Fruit fly (Drosophila melanogaster) whole organism, prepupa: Measurements from ENCODE around the gene CG17377.

ENCODE experiments used
- Blimp-1 ChIP-seq: fragments of 200-800 bp; sonication (Bioruptor generic); optimal IDR thresholded peaks from 3 replicates; lab custom pipeline; 2017; ENCODE audit warnings: missing biosample characterization, missing genetic modification characterization, mild to moderate bottlenecking, moderate library complexity, missing genetic modification reagents
- CG10631 ChIP-seq: fragments of 200-800 bp; sonication (Bioruptor generic); optimal IDR thresholded peaks from 2 replicates; lab custom pipeline; 2016; ENCODE audit warnings: missing biosample characterization, missing genetic modification characterization
- CG10669 ChIP-seq: fragments of 200-800 bp; sonication (Bioruptor generic); optimal IDR thresholded peaks from 3 replicates; lab custom pipeline; 2018; ENCODE audit warnings: missing biosample characterization, mild to moderate bottlenecking, missing genetic modification characterization, moderate library complexity
- CG11762 ChIP-seq: fragments of 200-800 bp; sonication (Bioruptor generic); optimal IDR thresholded peaks from 3 replicates; lab custom pipeline; 2016; ENCODE audit warnings: missing biosample characterization, missing genetic modification characterization; ENCODE audit not compliant: insufficient read depth
- CG15336 ChIP-seq: fragments of 200-800 bp; sonication (Bioruptor generic); IDR thresholded peaks from 2 replicates; pipeline ENCODE4 v1.3.6; 2022; ENCODE audit warnings: missing biosample characterization, missing genetic modification characterization
- CG16779 ChIP-seq: fragments of 200-800 bp; sonication (Bioruptor generic); optimal IDR thresholded peaks from 3 replicates; lab custom pipeline; 2017; ENCODE audit warnings: missing biosample characterization, mild to moderate bottlenecking, missing genetic modification characterization
- CG31627 ChIP-seq: fragments of 200-800 bp; sonication (Bioruptor generic); optimal IDR thresholded peaks from 3 replicates; lab custom pipeline; 2016; ENCODE audit warnings: missing biosample characterization, missing genetic modification characterization
- CG32006 ChIP-seq: fragments of 200-800 bp; sonication (Bioruptor generic); optimal IDR thresholded peaks from 3 replicates; lab custom pipeline; 2017; ENCODE audit warnings: missing biosample characterization, mild to moderate bottlenecking, missing genetic modification characterization
- CG34406 ChIP-seq: fragments of 200-800 bp; sonication (Bioruptor generic); optimal IDR thresholded peaks from 3 replicates; lab custom pipeline; 2016; ENCODE audit warnings: missing biosample characterization, missing genetic modification characterization
- CG3919 ChIP-seq: fragments of 200-800 bp; sonication (Bioruptor generic); optimal IDR thresholded peaks from 3 replicates; lab custom pipeline; 2016; ENCODE audit warnings: missing biosample characterization, missing genetic modification characterization
- CG4318 ChIP-seq: fragments of 200-800 bp; sonication (Bioruptor generic); optimal IDR thresholded peaks from 3 replicates; lab custom pipeline; 2017; ENCODE audit warnings: missing biosample characterization, mild to moderate bottlenecking, missing genetic modification characterization
- CG6163 ChIP-seq: fragments of 200-800 bp; sonication (Bioruptor generic); IDR thresholded peaks from 3 replicates; pipeline ENCODE4 v1.3.6; 2022; ENCODE audit warnings: missing biosample characterization, missing genetic modification characterization
- CG6792 ChIP-seq: fragments of 200-800 bp; sonication (Bioruptor generic); optimal IDR thresholded peaks from 3 replicates; lab custom pipeline; 2016; ENCODE audit warnings: missing biosample characterization, missing genetic modification characterization
- CG6808 ChIP-seq: fragments of 200-800 bp; sonication (Bioruptor generic); optimal IDR thresholded peaks from 3 replicates; lab custom pipeline; 2017; ENCODE audit warnings: missing biosample characterization, missing genetic modification characterization, mild to moderate bottlenecking, moderate library complexity, missing genetic modification reagents
- CG6854 ChIP-seq: fragments of 200-800 bp; sonication (Bioruptor generic); optimal IDR thresholded peaks from 2 replicates; lab custom pipeline; 2017; ENCODE audit warnings: missing biosample characterization, mild to moderate bottlenecking, missing genetic modification characterization
- CG8119 ChIP-seq: fragments of 200-800 bp; sonication (Bioruptor generic); IDR thresholded peaks from 3 replicates; pipeline ENCODE4 v1.3.6; 2022; ENCODE audit warnings: missing biosample characterization, missing genetic modification characterization
- CG8319 ChIP-seq: fragments of 200-800 bp; sonication (Bioruptor generic); optimal IDR thresholded peaks from 3 replicates; lab custom pipeline; 2016; ENCODE audit warnings: missing biosample characterization, missing genetic modification characterization
- CG8632 ChIP-seq: fragments of 200-800 bp; sonication (Bioruptor generic); optimal IDR thresholded peaks from 3 replicates; lab custom pipeline; 2016; ENCODE audit warnings: missing biosample characterization, missing genetic modification characterization
- Eip78C ChIP-seq: fragments of 200-800 bp; sonication (Bioruptor generic); peaks from one replicate; lab custom pipeline; 2016; ENCODE audit warnings: missing biosample characterization, missing genetic modification characterization
- Ets21C ChIP-seq: fragments of 200-800 bp; sonication (Bioruptor generic); optimal IDR thresholded peaks from 3 replicates; lab custom pipeline; 2016; ENCODE audit warnings: missing biosample characterization, missing genetic modification characterization
- Hr38 ChIP-seq: sonication (Bioruptor generic); optimal IDR thresholded peaks from 2 replicates; lab custom pipeline; 2016; ENCODE audit warnings: missing biosample characterization, missing genetic modification characterization
- Hr39 ChIP-seq: fragments of 200-800 bp; sonication (Bioruptor generic); optimal IDR thresholded peaks from 2 replicates; lab custom pipeline; 2016; ENCODE audit warnings: missing biosample characterization, missing genetic modification characterization
- Lpt ChIP-seq: fragments of 200-800 bp; sonication (Bioruptor generic); optimal IDR thresholded peaks from 3 replicates; lab custom pipeline; 2016; ENCODE audit warnings: missing biosample characterization, missing genetic modification characterization
- Met ChIP-seq: fragments of 200-800 bp; sonication (Bioruptor generic); optimal IDR thresholded peaks from 3 replicates; lab custom pipeline; 2016; ENCODE audit warnings: missing biosample characterization, missing genetic modification characterization
- Sox102F ChIP-seq: fragments of 200-800 bp; sonication (Bioruptor generic); optimal IDR thresholded peaks from 2 replicates; lab custom pipeline; 2016; ENCODE audit warnings: missing biosample characterization, mild to moderate bottlenecking, missing genetic modification characterization
- achi ChIP-seq: fragments of 200-800 bp; sonication (Bioruptor generic); optimal IDR thresholded peaks from 3 replicates; lab custom pipeline; 2016; ENCODE audit warnings: missing biosample characterization, missing genetic modification characterization
- acj6 ChIP-seq: fragments of 200-800 bp; sonication (Bioruptor generic); optimal IDR thresholded peaks from 3 replicates; lab custom pipeline; 2016; ENCODE audit warnings: missing biosample characterization, missing genetic modification characterization
- dsx ChIP-seq: fragments of 200-800 bp; optimal IDR thresholded peaks from 3 replicates; lab custom pipeline; 2019; ENCODE audit warnings: missing biosample characterization, mild to moderate bottlenecking, missing genetic modification characterization, moderate library complexity; ENCODE audit not compliant: poor library complexity, severe bottlenecking
- esn ChIP-seq: fragments of 200-800 bp; sonication (Bioruptor generic); optimal IDR thresholded peaks from 2 replicates; lab custom pipeline; 2016; ENCODE audit warnings: missing biosample characterization, mild to moderate bottlenecking, missing genetic modification characterization, moderate library complexity
- fd59A ChIP-seq: fragments of 200-800 bp; sonication (Bioruptor generic); optimal IDR thresholded peaks from 2 replicates; lab custom pipeline; 2017; ENCODE audit warnings: missing biosample characterization, mild to moderate bottlenecking, missing genetic modification characterization, missing genetic modification reagents
- fd85E ChIP-seq: fragments of 200-800 bp; sonication (Bioruptor generic); optimal IDR thresholded peaks from 3 replicates; lab custom pipeline; 2016; ENCODE audit warnings: missing biosample characterization, missing genetic modification characterization
- fkh ChIP-seq: fragments of 200-800 bp; sonication (Bioruptor generic); optimal IDR thresholded peaks from 3 replicates; lab custom pipeline; 2017; ENCODE audit warnings: missing biosample characterization, mild to moderate bottlenecking, missing genetic modification characterization, moderate library complexity
- net ChIP-seq: fragments of 200-800 bp; sonication (Bioruptor generic); optimal IDR thresholded peaks from 3 replicates; lab custom pipeline; 2016; ENCODE audit warnings: missing biosample characterization, missing genetic modification characterization
- pdm3 ChIP-seq: fragments of 200-800 bp; sonication (Bioruptor generic); optimal IDR thresholded peaks from 3 replicates; lab custom pipeline; 2016; ENCODE audit warnings: missing biosample characterization, missing genetic modification characterization
- salr ChIP-seq, 2 experiments: fragments of 200-800 bp; sonication (Bioruptor generic); optimal IDR thresholded peaks; 3 replicates each; lab custom pipeline; 2016 to 2018; ENCODE audit warnings: missing biosample characterization in 2 of 2, missing genetic modification characterization in 2 of 2, mild to moderate bottlenecking in 1 of 2
- spab ChIP-seq: fragments of 200-800 bp; sonication (Bioruptor generic); optimal IDR thresholded peaks from 2 replicates; lab custom pipeline; 2017; ENCODE audit warnings: missing biosample characterization, mild to moderate bottlenecking, missing genetic modification characterization, missing genetic modification reagents
- ss ChIP-seq, 2 experiments: fragments of 200-800 bp; sonication (Bioruptor generic); optimal IDR thresholded peaks; 2 replicates in 1 of 2; 3 replicates in 1 of 2; lab custom pipeline; 2017 to 2018; ENCODE audit warnings: mild to moderate bottlenecking in 2 of 2, missing biosample characterization in 2 of 2, missing genetic modification characterization in 2 of 2, moderate library complexity in 1 of 2
- svp ChIP-seq: fragments of 200-800 bp; sonication (Bioruptor generic); peaks from one replicate; lab custom pipeline; 2016; ENCODE audit warnings: missing biosample characterization, missing genetic modification characterization
- vri ChIP-seq: fragments of 200-800 bp; sonication (Bioruptor generic); optimal IDR thresholded peaks from 3 replicates; lab custom pipeline; 2016; ENCODE audit warnings: missing biosample characterization, mild to moderate bottlenecking, missing genetic modification characterization

Gene CG17377

DNA sequence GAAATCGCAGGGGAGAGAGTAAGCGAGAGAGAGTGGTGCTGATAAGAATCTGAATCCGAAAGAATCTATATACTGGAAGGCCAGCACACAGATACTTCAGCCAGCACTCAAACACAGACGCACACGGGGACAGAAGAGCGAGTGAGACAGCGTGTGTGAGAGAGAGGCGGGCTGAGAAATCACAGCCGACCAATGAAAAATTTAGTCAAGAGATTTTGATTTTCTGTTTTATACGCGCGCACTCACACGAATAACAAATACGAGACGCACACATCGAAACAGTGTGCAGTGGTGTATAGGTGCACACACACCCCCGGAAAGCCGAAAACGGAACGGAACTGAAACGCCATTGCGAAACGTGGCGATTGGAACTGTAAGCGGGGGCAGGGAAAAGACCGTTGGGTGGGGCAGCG lies 31.0 kb upstream of the CG17377 start:
- no peak for TF ChIP-seq pdm3 (GFP tag; lab: Kevin White, UChicago)
- peak; percentile 36 for TF ChIP-seq fkh

DNA sequence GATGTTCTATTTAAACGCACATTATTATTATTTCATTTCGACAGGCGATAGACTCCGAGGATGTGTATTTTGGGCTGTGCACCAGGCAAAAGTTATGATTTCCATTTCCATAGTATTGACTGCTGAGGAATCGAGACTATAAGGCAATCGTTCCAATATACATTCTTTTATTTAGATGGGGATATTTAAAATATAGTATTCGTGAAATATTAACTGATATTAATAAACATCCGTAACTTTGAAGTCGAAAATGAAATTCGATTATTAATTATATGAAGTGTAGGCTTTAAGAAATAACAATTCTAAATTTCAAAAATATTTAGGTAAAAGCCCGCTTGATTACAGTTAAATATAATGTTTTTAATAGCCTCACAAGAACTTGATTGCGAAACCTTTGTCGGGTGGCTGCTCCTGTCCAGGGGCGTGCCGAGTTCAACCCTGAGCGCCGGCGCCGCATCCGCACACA lies 27.7 kb upstream of the CG17377 start:
- TF ChIP-seq CG16779 (tag; lab: Kevin White, UChicago) (no peak), esn (GFP tag; lab: Kevin White, UChicago) (peak; percentile 17), CG6808 (GFP tag; lab: Kevin White, UChicago) (peak; percentile 10), ss (GFP tag; optimal IDR thresholded peaks at IDR 0.05; lab: Kevin White, UChicago) (no peak), CG10631 (GFP tag; lab: Kevin White, UChicago) (no peak), fd85E (GFP tag; lab: Kevin White, UChicago) (no peak), fd59A (GFP tag; lab: Kevin White, UChicago) (no peak), Eip78C (GFP tag; lab: Kevin White, UChicago) (peak; percentile 59), Sox102F (GFP tag; lab: Kevin White, UChicago) (no peak), CG3919 (GFP tag; lab: Kevin White, UChicago) (peak; percentile 14), CG8119 (GFP tag; lab: Robert Waterston, UW) (no peak), Blimp-1 (GFP tag; lab: Kevin White, UChicago) (no peak), pdm3 (GFP tag; lab: Kevin White, UChicago) (no peak), net (GFP tag; lab: Kevin White, UChicago) (no peak), svp (GFP tag; lab: Kevin White, UChicago) (no peak), vri (no peak), CG4318 (GFP tag; lab: Kevin White, UChicago) (no peak), Ets21C (GFP tag; lab: Kevin White, UChicago) (no peak), CG34406 (peak; percentile 9), CG15336 (GFP tag; lab: Robert Waterston, UW) (no peak), dsx (GFP tag; lab: Kevin White, UChicago) (no peak), Lpt (GFP tag; lab: Kevin White, UChicago) (no peak), CG10669 (GFP tag; lab: Kevin White, UChicago) (no peak), CG31627 (GFP tag; lab: Kevin White, UChicago) (no peak), CG32006 (GFP tag; lab: Kevin White, UChicago) (peak; percentile 5), Hr39 (no peak), acj6 (GFP tag; lab: Kevin White, UChicago) (peak; percentile 0), Met (GFP tag; lab: Kevin White, UChicago) (no peak), CG6854 (GFP tag; lab: Kevin White, UChicago) (no peak), CG6792 (GFP tag; lab: Kevin White, UChicago) (no peak), CG11762 (GFP tag; lab: Kevin White, UChicago) (no peak), Hr38 (no peak), fkh (no peak), achi (GFP tag; lab: Kevin White, UChicago) (no peak), CG8632 (GFP tag; lab: Kevin White, UChicago) (no peak), spab (GFP tag; lab: Kevin White, UChicago) (peak; percentile 4), CG6163 (GFP tag; lab: Robert Waterston, UW) (no peak), salr (GFP tag; optimal IDR thresholded peaks at IDR 0.05; lab: Kevin White, UChicago) (no peak), CG8319 (GFP tag; lab: Kevin White, UChicago) (no peak)
